Fruit fly (Drosophila melanogaster) whole organism, embryonic: ENCODE data around the gene CG14212.

Experiments used
- ATbp ChIP-seq: fragments of 200-800 bp; sonication (Bioruptor generic); optimal IDR thresholded peaks from 2 replicates; lab custom pipeline; 2017; ENCODE audit warnings: missing biosample characterization, mild to moderate bottlenecking, missing genetic modification characterization, missing genetic modification reagents
- Antp ChIP-seq: fragments of 200-800 bp; sonication (Bioruptor generic); optimal IDR thresholded peaks from 3 replicates; lab custom pipeline; 2016; ENCODE audit warnings: missing biosample characterization, missing genetic modification characterization
- Asciz ChIP-seq: fragments of 200-800 bp; sonication (Bioruptor generic); optimal IDR thresholded peaks from 2 replicates; lab custom pipeline; 2017; ENCODE audit warnings: missing biosample characterization, mild to moderate bottlenecking, missing genetic modification characterization, missing genetic modification reagents
- Bgb ChIP-seq: fragments of 200-800 bp; sonication (Bioruptor generic); IDR thresholded peaks from 2 replicates; pipeline ENCODE4 v1.3.6; 2022; ENCODE audit warnings: missing biosample characterization, missing genetic modification characterization; ENCODE audit not compliant: partially characterized antibody
- CG10321 ChIP-seq: fragments of 200-800 bp; sonication (Bioruptor generic); IDR thresholded peaks from 2 replicates; pipeline ENCODE4 v1.3.6; 2022; ENCODE audit warnings: missing biosample characterization, missing genetic modification characterization
- CG12104 ChIP-seq: fragments of 200-800 bp; sonication (Bioruptor generic); optimal IDR thresholded peaks from 3 replicates; lab custom pipeline; 2016; ENCODE audit warnings: missing biosample characterization, missing genetic modification characterization
- CG12299 ChIP-seq: fragments of 200-800 bp; sonication (Bioruptor generic); optimal IDR thresholded peaks from 2 replicates; lab custom pipeline; 2018; ENCODE audit warnings: missing biosample characterization, mild to moderate bottlenecking, missing genetic modification characterization
- CG12391 ChIP-seq: fragments of 200-800 bp; sonication (Bioruptor generic); optimal IDR thresholded peaks from 3 replicates; lab custom pipeline; 2018; ENCODE audit warnings: missing biosample characterization, mild to moderate bottlenecking, missing genetic modification characterization, moderate library complexity
- CG13123 ChIP-seq: fragments of 200-800 bp; sonication (Bioruptor generic); optimal IDR thresholded peaks from 2 replicates; lab custom pipeline; 2016; ENCODE audit warnings: missing biosample characterization, missing genetic modification characterization
- CG15479 ChIP-seq: fragments of 200-800 bp; sonication (Bioruptor generic); optimal IDR thresholded peaks from 3 replicates; lab custom pipeline; 2019; ENCODE audit warnings: missing biosample characterization, mild to moderate bottlenecking, missing genetic modification characterization, moderate library complexity
- CG31365 ChIP-seq: fragments of 200-800 bp; sonication (Bioruptor generic); optimal IDR thresholded peaks from 2 replicates; lab custom pipeline; 2018; ENCODE audit warnings: missing biosample characterization, mild to moderate bottlenecking, missing genetic modification characterization
- CG7556 ChIP-seq: fragments of 200-800 bp; sonication (Bioruptor generic); optimal IDR thresholded peaks from 2 replicates; lab custom pipeline; 2017; ENCODE audit warnings: missing biosample characterization, mild to moderate bottlenecking, missing genetic modification characterization
- CG7963 ChIP-seq: fragments of 200-800 bp; sonication (Bioruptor generic); IDR thresholded peaks from 3 replicates; pipeline ENCODE4 v1.3.6; 2022; ENCODE audit warnings: missing biosample characterization, missing genetic modification characterization; ENCODE audit not compliant: partially characterized antibody
- CG8089 ChIP-seq: fragments of 200-800 bp; sonication (Bioruptor generic); optimal IDR thresholded peaks from 3 replicates; lab custom pipeline; 2016; ENCODE audit warnings: missing biosample characterization, missing genetic modification characterization
- CG8924 ChIP-seq: fragments of 200-800 bp; optimal IDR thresholded peaks from 3 replicates; lab custom pipeline; 2019; ENCODE audit warnings: missing biosample characterization, mild to moderate bottlenecking, missing genetic modification characterization, moderate library complexity
- CG9817 ChIP-seq: fragments of 200-800 bp; sonication (Bioruptor generic); optimal IDR thresholded peaks from 2 replicates; lab custom pipeline; 2018; ENCODE audit warnings: missing biosample characterization, mild to moderate bottlenecking, missing genetic modification characterization, moderate library complexity
- D19A ChIP-seq: fragments of 200-800 bp; optimal IDR thresholded peaks from 3 replicates; lab custom pipeline; 2019; ENCODE audit warnings: missing biosample characterization, mild to moderate bottlenecking, missing genetic modification characterization, moderate library complexity
- E2f2 ChIP-seq: fragments of 200-800 bp; sonication (Bioruptor generic); IDR thresholded peaks from 2 replicates; pipeline ENCODE4 v1.3.6; 2022; ENCODE audit warnings: missing biosample characterization, missing genetic modification characterization
- Fer1 ChIP-seq: fragments of 200-800 bp; sonication (Bioruptor generic); optimal IDR thresholded peaks from 2 replicates; lab custom pipeline; 2017; ENCODE audit warnings: missing biosample characterization, mild to moderate bottlenecking, missing genetic modification characterization
- MESR4 ChIP-seq: fragments of 200-800 bp; sonication (Bioruptor generic); optimal IDR thresholded peaks from 2 replicates; lab custom pipeline; 2018; ENCODE audit warnings: missing biosample characterization, mild to moderate bottlenecking, missing genetic modification characterization, moderate library complexity
- NC2β ChIP-seq: fragments of 200-800 bp; sonication (Bioruptor generic); optimal IDR thresholded peaks from 2 replicates; lab custom pipeline; 2016; ENCODE audit warnings: missing biosample characterization, missing genetic modification characterization
- Opbp ChIP-seq: fragments of 200-800 bp; sonication (Bioruptor generic); IDR thresholded peaks from 3 replicates; pipeline ENCODE4 v1.3.6; 2022; ENCODE audit warnings: missing biosample characterization, missing genetic modification characterization; ENCODE audit not compliant: partially characterized antibody
- Ravus ChIP-seq: fragments of 200-800 bp; sonication (Bioruptor generic); IDR thresholded peaks from 2 replicates; pipeline ENCODE4 v1.3.6; 2022; ENCODE audit warnings: missing biosample characterization, missing genetic modification characterization
- Scr ChIP-seq: fragments of 200-800 bp; sonication (Bioruptor generic); IDR thresholded peaks from 2 replicates; pipeline ENCODE4 v1.3.6; 2022; ENCODE audit warnings: missing biosample characterization, missing genetic modification characterization; ENCODE audit not compliant: partially characterized antibody
- chm ChIP-seq: fragments of 200-800 bp; sonication (Bioruptor generic); IDR thresholded peaks from 2 replicates; pipeline ENCODE4 v1.3.6; 2022; ENCODE audit warnings: missing biosample characterization, missing genetic modification characterization
- crc ChIP-seq: fragments of 200-800 bp; sonication (Bioruptor generic); optimal IDR thresholded peaks from 2 replicates; lab custom pipeline; 2016; ENCODE audit warnings: missing biosample characterization, missing genetic modification characterization
- danr ChIP-seq: fragments of 200-800 bp; sonication (Bioruptor generic); IDR thresholded peaks from 2 replicates; pipeline ENCODE4 v1.3.6; 2022; ENCODE audit warnings: missing biosample characterization, missing genetic modification characterization
- dpn ChIP-seq, 2 experiments: fragments of 200-800 bp; sonication (Bioruptor generic); optimal IDR thresholded peaks; 3 replicates each; lab custom pipeline; 2016; ENCODE audit warnings: missing biosample characterization in 2 of 2, missing genetic modification characterization in 2 of 2
- eve ChIP-seq, 2 experiments: fragments of >200 bp; optimal IDR thresholded peaks; 2 replicates each; lab custom pipeline; 2017; ENCODE audit warnings: missing biosample characterization in 2 of 2, missing genetic modification characterization in 2 of 2
- gcm ChIP-seq: fragments of 200-800 bp; sonication (Bioruptor generic); optimal IDR thresholded peaks from 2 replicates; lab custom pipeline; 2019; ENCODE audit warnings: missing biosample characterization, mild to moderate bottlenecking, missing genetic modification characterization, moderate library complexity
- gsb ChIP-seq: fragments of 200-800 bp; sonication (Bioruptor generic); IDR thresholded peaks from 2 replicates; pipeline ENCODE4 v1.3.6; 2022; ENCODE audit warnings: missing biosample characterization, missing genetic modification characterization
- her ChIP-seq: fragments of 200-800 bp; sonication (Bioruptor generic); optimal IDR thresholded peaks from 2 replicates; lab custom pipeline; 2016; ENCODE audit warnings: missing biosample characterization, missing genetic modification characterization
- knrl ChIP-seq: fragments of 200-800 bp; sonication (Bioruptor generic); IDR thresholded peaks from 3 replicates; pipeline ENCODE4 v1.3.6; 2022; ENCODE audit warnings: missing biosample characterization, missing genetic modification characterization; ENCODE audit not compliant: partially characterized antibody
- lilli ChIP-seq: fragments of 200-800 bp; sonication (Bioruptor generic); optimal IDR thresholded peaks from 3 replicates; lab custom pipeline; 2016; ENCODE audit warnings: missing biosample characterization, missing genetic modification characterization
- mirr ChIP-seq: fragments of 200-800 bp; sonication (Bioruptor generic); optimal IDR thresholded peaks from 3 replicates; lab custom pipeline; 2018; ENCODE audit warnings: missing biosample characterization, mild to moderate bottlenecking, missing genetic modification characterization
- nerfin-1 ChIP-seq: fragments of 200-800 bp; sonication (Bioruptor generic); optimal IDR thresholded peaks from 3 replicates; lab custom pipeline; 2019; ENCODE audit warnings: missing biosample characterization, mild to moderate bottlenecking, missing genetic modification characterization, moderate library complexity
- nerfin-2 ChIP-seq: fragments of 200-800 bp; sonication (Bioruptor generic); IDR thresholded peaks from 2 replicates; pipeline ENCODE4 v1.3.6; 2022; ENCODE audit warnings: missing biosample characterization, missing genetic modification characterization; ENCODE audit not compliant: partially characterized antibody
- pfk ChIP-seq: fragments of 200-800 bp; sonication (Bioruptor generic); optimal IDR thresholded peaks from 2 replicates; lab custom pipeline; 2018; ENCODE audit warnings: missing biosample characterization, mild to moderate bottlenecking, missing genetic modification characterization, moderate library complexity
- psq ChIP-seq: fragments of 200-800 bp; sonication (Bioruptor generic); optimal IDR thresholded peaks from 2 replicates; lab custom pipeline; 2017; ENCODE audit warnings: missing biosample characterization, missing genetic modification characterization
- scrt ChIP-seq: fragments of 200-800 bp; sonication (Bioruptor generic); optimal IDR thresholded peaks from 2 replicates; lab custom pipeline; 2018; ENCODE audit warnings: missing biosample characterization, mild to moderate bottlenecking, missing genetic modification characterization, moderate library complexity
- sima ChIP-seq: fragments of 200-800 bp; sonication (Bioruptor generic); optimal IDR thresholded peaks from 2 replicates; lab custom pipeline; 2016; ENCODE audit warnings: missing biosample characterization, missing genetic modification characterization
- slbo ChIP-seq: fragments of 200-800 bp; sonication (Bioruptor generic); IDR thresholded peaks from 2 replicates; pipeline ENCODE4 v1.3.6; 2022; ENCODE audit warnings: missing biosample characterization, missing genetic modification characterization
- slou ChIP-seq: fragments of 200-800 bp; sonication (Bioruptor generic); optimal IDR thresholded peaks from 3 replicates; lab custom pipeline; 2016; ENCODE audit warnings: missing biosample characterization, missing genetic modification characterization
- sna ChIP-seq: fragments of 200-800 bp; sonication (Bioruptor generic); IDR thresholded peaks from 2 replicates; pipeline ENCODE4 v1.3.6; 2022; ENCODE audit warnings: missing biosample characterization, missing genetic modification characterization; ENCODE audit not compliant: partially characterized antibody
- stc ChIP-seq: fragments of 200-800 bp; sonication (Bioruptor generic); IDR thresholded peaks from 2 replicates; pipeline ENCODE4 v1.3.6; 2022; ENCODE audit warnings: missing biosample characterization, missing genetic modification characterization
- trem ChIP-seq: fragments of 200-800 bp; optimal IDR thresholded peaks from 3 replicates; lab custom pipeline; 2019; ENCODE audit warnings: missing biosample characterization, mild to moderate bottlenecking, missing genetic modification characterization, moderate library complexity
- twi ChIP-seq: fragments of 200-800 bp; optimal IDR thresholded peaks from 2 replicates; lab custom pipeline; 2019; ENCODE audit warnings: missing biosample characterization, mild to moderate bottlenecking, missing genetic modification characterization, moderate library complexity
- unc-4 ChIP-seq: fragments of 200-800 bp; sonication (Bioruptor generic); IDR thresholded peaks from 2 replicates; pipeline ENCODE4 v1.3.6; 2022; ENCODE audit warnings: missing biosample characterization, missing genetic modification characterization; ENCODE audit not compliant: partially characterized antibody
- wek ChIP-seq: fragments of 200-800 bp; sonication (Bioruptor generic); optimal IDR thresholded peaks from 3 replicates; lab custom pipeline; 2018; ENCODE audit warnings: missing biosample characterization, mild to moderate bottlenecking, missing genetic modification characterization, moderate library complexity

Gene CG14212

dm6 chrX:19615990-19616663 is 9.4 kb upstream of the CG14212 start, which contains the start of gene CG14210 (continued):
- TF ChIP-seq eve (GFP tag; optimal IDR thresholded peaks at IDR 0.05; lab: Kevin White, UChicago) (no peak), CG7963 (GFP tag; lab: Robert Waterston, UW) (peak; percentile 66; the same call in 2 of the 3 replicates), CG8089 (GFP tag; lab: Kevin White, UChicago) (no peak), E2f2 (peak; percentile 91), crc (GFP tag; lab: Kevin White, UChicago) (no peak), gsb (GFP tag; lab: Robert Waterston, UW) (no peak), nerfin-2 (peak; percentile 56; the same call in 1 of the 2 replicates), Scr (GFP tag; lab: Robert Waterston, UW) (peak; percentile 66), CG9817 (tag; lab: Kevin White, UChicago) (no peak), twi (tag; lab: Kevin White, UChicago) (peak; percentile 30), danr (GFP tag; lab: Robert Waterston, UW) (no peak), her (GFP tag; lab: Kevin White, UChicago) (no peak), CG15479 (no peak), slou (no peak), CG12391 (tag; lab: Kevin White, UChicago) (no peak), stc (GFP tag; lab: Robert Waterston, UW) (no peak), sna (GFP tag; lab: Robert Waterston, UW) (peak; percentile 44; the same call in 1 of the 2 replicates), CG13123 (GFP tag; lab: Kevin White, UChicago) (no peak), NC2β (GFP tag; lab: Kevin White, UChicago) (no peak), knrl (GFP tag; lab: Robert Waterston, UW) (peak; percentile 45; the same call in 2 of the 3 replicates), Opbp (GFP tag; lab: Robert Waterston, UW) (peak; percentile 72; the same call in 2 of the 3 replicates), CG10321 (GFP tag; lab: Robert Waterston, UW) (no peak), Ravus (no peak), Antp (GFP tag; lab: Kevin White, UChicago) (no peak), nerfin-1 (no peak), mirr (GFP tag; lab: Kevin White, UChicago) (peak; percentile 8), pfk (peak; percentile 70), psq (GFP tag; lab: Kevin White, UChicago) (no peak), CG12299 (tag; lab: Kevin White, UChicago) (no peak), unc-4 (peak; percentile 64), CG31365 (tag; lab: Kevin White, UChicago) (no peak), dpn (GFP tag; optimal IDR thresholded peaks at IDR 0.05; lab: Kevin White, UChicago) (no peak), CG7556 (no peak), Asciz (GFP tag; lab: Kevin White, UChicago) (no peak), trem (tag; lab: Kevin White, UChicago) (peak; percentile 45), D19A (tag; lab: Kevin White, UChicago) (no peak), sima (GFP tag; lab: Kevin White, UChicago) (no peak), Bgb (peak; percentile 71), MESR4 (GFP tag; lab: Kevin White, UChicago) (peak; percentile 57), slbo (GFP tag; lab: Robert Waterston, UW) (no peak), gcm (GFP tag; lab: Kevin White, UChicago) (no peak), scrt (GFP tag; lab: Kevin White, UChicago) (no peak), lilli (GFP tag; lab: Kevin White, UChicago) (no peak), chm (GFP tag; lab: Robert Waterston, UW) (no peak), ATbp (no peak), CG12104 (no peak), Fer1 (GFP tag; lab: Kevin White, UChicago) (peak; percentile 2), wek (GFP tag; lab: Kevin White, UChicago) (no peak), CG8924 (no peak)
